Worm (Caenorhabditis elegans) whole organism, young adult: Measurements from ENCODE around the gene C36B7.1.

Experiments used
- B0261.1 ChIP-seq: sonication (generic microtip); optimal IDR thresholded peaks from 2 replicates; lab custom pipeline; 2016; ENCODE audit warnings: mild to moderate bottlenecking, missing genetic modification characterization, moderate library complexity, missing compliant biosample characterization
- F10E7.11 ChIP-seq: sonication (generic microtip); optimal IDR thresholded peaks from 2 replicates; lab custom pipeline; 2017; ENCODE audit warnings: mild to moderate bottlenecking, missing genetic modification characterization, moderate library complexity, missing compliant biosample characterization
- F22D6.2 ChIP-seq: sonication (generic microtip); optimal IDR thresholded peaks from 2 replicates; lab custom pipeline; 2016; ENCODE audit warnings: mild to moderate bottlenecking, missing genetic modification characterization, missing compliant biosample characterization
- F23B12.7 ChIP-seq: sonication (generic microtip); optimal IDR thresholded peaks from 2 replicates; lab custom pipeline; 2017; ENCODE audit warnings: missing genetic modification characterization, mild to moderate bottlenecking, missing compliant biosample characterization, antibody characterized with exemption, moderate library complexity; ENCODE audit not compliant: insufficient read depth
- F52B5.7 ChIP-seq: sonication (generic microtip); optimal IDR thresholded peaks from 2 replicates; lab custom pipeline; 2016; ENCODE audit warnings: mild to moderate bottlenecking, missing genetic modification characterization, missing compliant biosample characterization
- F57A8.1 ChIP-seq: fragments of 200-800 bp; sonication (Bioruptor generic); optimal IDR thresholded peaks from 2 replicates; lab custom pipeline; 2018; ENCODE audit warnings: mild to moderate bottlenecking, missing genetic modification characterization, moderate library complexity, missing compliant biosample characterization
- F57C9.4 ChIP-seq: sonication (generic microtip); optimal IDR thresholded peaks from 2 replicates; lab custom pipeline; 2017; ENCODE audit warnings: mild to moderate bottlenecking, missing genetic modification characterization, missing compliant biosample characterization
- T07F8.4 ChIP-seq: sonication (generic microtip); optimal IDR thresholded peaks from 2 replicates; lab custom pipeline; 2016; ENCODE audit warnings: mild to moderate bottlenecking, missing genetic modification characterization, moderate library complexity, missing compliant biosample characterization
- T26A5.8 ChIP-seq: sonication (generic microtip); optimal IDR thresholded peaks from 2 replicates; lab custom pipeline; 2016; ENCODE audit warnings: missing genetic modification characterization, missing compliant biosample characterization
- Y53F4B.3 ChIP-seq: fragments of 200-800 bp; sonication (Bioruptor generic); IDR thresholded peaks from 2 replicates; pipeline ENCODE4 v1.3.6; 2022; ENCODE audit warnings: missing genetic modification reagents, missing genetic modification characterization, missing compliant biosample characterization
- Y53G8AR.9 ChIP-seq: fragments of 200-800 bp; sonication (Bioruptor generic); conservative IDR thresholded peaks from 2 replicates; pipeline ENCODE4 v1.3.6; 2022; ENCODE audit warnings: missing genetic modification reagents, missing genetic modification characterization, missing compliant biosample characterization
- Y56A3A.18 ChIP-seq: fragments of 200-800 bp; sonication (Bioruptor generic); IDR thresholded peaks from 2 replicates; pipeline ENCODE4 v1.3.6; 2022; ENCODE audit warnings: missing genetic modification reagents, missing genetic modification characterization, missing compliant biosample characterization
- akir-1 ChIP-seq: fragments of 200-800 bp; sonication (Bioruptor generic); optimal IDR thresholded peaks from 2 replicates; lab custom pipeline; 2018; ENCODE audit warnings: mild to moderate bottlenecking, missing genetic modification characterization, moderate library complexity, missing compliant biosample characterization
- aptf-2 ChIP-seq: fragments of 200-800 bp; sonication (Bioruptor generic); conservative IDR thresholded peaks from 2 replicates; pipeline ENCODE4 v1.3.6; 2022; ENCODE audit warnings: missing genetic modification reagents, missing genetic modification characterization, missing compliant biosample characterization
- bed-1 ChIP-seq: fragments of 200-800 bp; sonication (Bioruptor generic); IDR thresholded peaks from 2 replicates; pipeline ENCODE4 v1.3.6; 2022; ENCODE audit warnings: missing genetic modification reagents, missing genetic modification characterization, missing compliant biosample characterization
- ceh-40 ChIP-seq: fragments of 200-800 bp; sonication (Bioruptor generic); IDR thresholded peaks from 2 replicates; pipeline ENCODE4 v1.3.6; 2022; ENCODE audit warnings: missing genetic modification characterization, missing compliant biosample characterization
- ceh-58 ChIP-seq: fragments of 200-800 bp; sonication (Bioruptor generic); IDR thresholded peaks from 2 replicates; pipeline ENCODE4 v1.3.6; 2022; ENCODE audit warnings: missing genetic modification characterization, missing compliant biosample characterization
- ceh-79 ChIP-seq: sonication (generic microtip); optimal IDR thresholded peaks from 2 replicates; lab custom pipeline; 2017; ENCODE audit warnings: mild to moderate bottlenecking, missing genetic modification characterization, missing compliant biosample characterization
- chd-7 ChIP-seq: sonication (generic microtip); optimal IDR thresholded peaks from 2 replicates; lab custom pipeline; 2016; ENCODE audit warnings: mild to moderate bottlenecking, missing genetic modification characterization, moderate library complexity, missing compliant biosample characterization
- die-1 ChIP-seq: sonication (generic microtip); optimal IDR thresholded peaks from 2 replicates; lab custom pipeline; 2016; ENCODE audit warnings: missing genotype, mild to moderate bottlenecking, missing genetic modification characterization, missing compliant biosample characterization
- ekl-4 ChIP-seq: fragments of 200-800 bp; sonication (Bioruptor generic); IDR thresholded peaks from 2 replicates; pipeline ENCODE4 v1.3.6; 2022; ENCODE audit warnings: missing genetic modification reagents, missing genetic modification characterization, missing compliant biosample characterization
- ets-4 ChIP-seq: fragments of 200-800 bp; sonication (Bioruptor generic); optimal IDR thresholded peaks from 2 replicates; lab custom pipeline; 2018; ENCODE audit warnings: mild to moderate bottlenecking, missing genetic modification characterization, missing compliant biosample characterization
- gei-17 ChIP-seq: fragments of 200-800 bp; sonication (Bioruptor generic); optimal IDR thresholded peaks from 2 replicates; lab custom pipeline; 2018; ENCODE audit warnings: mild to moderate bottlenecking, missing genetic modification characterization, missing compliant biosample characterization
- hlh-26 ChIP-seq: fragments of 200-800 bp; sonication (Bioruptor generic); conservative IDR thresholded peaks from 2 replicates; pipeline ENCODE4 v1.3.6; 2022; ENCODE audit warnings: missing genetic modification reagents, missing genetic modification characterization, missing compliant biosample characterization
- hrde-1 ChIP-seq: sonication (generic microtip); optimal IDR thresholded peaks from 2 replicates; lab custom pipeline; 2016; ENCODE audit warnings: missing genetic modification characterization, mild to moderate bottlenecking, missing compliant biosample characterization, moderate library complexity, missing genotype, missing genetic modification reagents, borderline replicate concordance
- let-526 ChIP-seq: fragments of 200-800 bp; sonication (Bioruptor generic); IDR thresholded peaks from 2 replicates; pipeline ENCODE4 v1.3.6; 2022; ENCODE audit warnings: missing genetic modification reagents, missing genetic modification characterization, missing compliant biosample characterization
- let-607 ChIP-seq, 2 experiments: fragments of 200-800 bp in 1 of 2; sonication (Bioruptor generic) in 1 of 2; sonication (generic microtip) in 1 of 2; optimal IDR thresholded peaks; 2 replicates each; lab custom pipeline; 2016 to 2018; ENCODE audit warnings: mild to moderate bottlenecking in 2 of 2, missing compliant biosample characterization in 2 of 2, missing genetic modification characterization in 2 of 2, moderate library complexity in 2 of 2, missing genotype in 1 of 2
- lin-54 ChIP-seq: fragments of 200-800 bp; sonication (Bioruptor generic); optimal IDR thresholded peaks from 2 replicates; lab custom pipeline; 2018; ENCODE audit warnings: mild to moderate bottlenecking, missing genetic modification characterization, missing compliant biosample characterization
- madf-6 ChIP-seq: fragments of 200-800 bp; sonication (Bioruptor generic); IDR thresholded peaks from 2 replicates; pipeline ENCODE4 v1.3.6; 2022; ENCODE audit warnings: missing genetic modification reagents, missing genetic modification characterization, missing compliant biosample characterization
- nfya-2 ChIP-seq: fragments of 200-800 bp; sonication (Bioruptor generic); IDR thresholded peaks from 2 replicates; pipeline ENCODE4 v1.3.6; 2022; ENCODE audit warnings: missing genetic modification reagents, missing genetic modification characterization, missing compliant biosample characterization
- rec-8 ChIP-seq, 2 experiments: sonication (generic microtip); optimal IDR thresholded peaks; 2 replicates each; lab custom pipeline; 2016; ENCODE audit warnings: mild to moderate bottlenecking in 2 of 2, missing genetic modification characterization in 2 of 2, missing genetic modification reagents in 2 of 2, missing genotype in 2 of 2, missing biosample characterization in 1 of 2, missing compliant biosample characterization in 1 of 2, moderate library complexity in 1 of 2
- rpc-1 ChIP-seq, 2 experiments: fragments of 150-350 bp in 1 of 2; sonication (generic microtip) in 1 of 2; optimal IDR thresholded peaks; 2 replicates each; lab custom pipeline; 2014 to 2018; ENCODE audit warnings: missing biosample characterization in 1 of 2, missing genetic modification characterization in 1 of 2, missing genetic modification reagents in 1 of 2, missing genotype in 1 of 2
- sdz-38 ChIP-seq: sonication (generic microtip); optimal IDR thresholded peaks from 2 replicates; lab custom pipeline; 2016; ENCODE audit warnings: missing genotype, missing genetic modification characterization, missing compliant biosample characterization
- snpc-1.1 ChIP-seq: sonication (generic microtip); optimal IDR thresholded peaks from 2 replicates; lab custom pipeline; 2017; ENCODE audit warnings: missing genetic modification characterization, mild to moderate bottlenecking, missing compliant biosample characterization, antibody characterized with exemption, moderate library complexity, missing genotype, missing genetic modification reagents; ENCODE audit not compliant: insufficient read depth
- snpc-3.4 ChIP-seq: sonication (generic microtip); optimal IDR thresholded peaks from 2 replicates; lab custom pipeline; 2017; ENCODE audit warnings: missing genetic modification characterization, mild to moderate bottlenecking, missing compliant biosample characterization, antibody characterized with exemption, moderate library complexity, missing genotype, missing genetic modification reagents
- snpc-4 ChIP-seq, 5 experiments: fragments of 150-350 bp in 1 of 5; sonication (generic microtip) in 4 of 5; optimal IDR thresholded peaks; 2 replicates each; lab custom pipeline; 2014 to 2018; ENCODE audit warnings: missing genetic modification characterization in 5 of 5, missing biosample characterization in 3 of 5, antibody characterized with exemption in 2 of 5, mild to moderate bottlenecking in 2 of 5, missing compliant biosample characterization in 2 of 5, missing genotype in 2 of 5, moderate library complexity in 2 of 5, missing genetic modification reagents in 1 of 5
- somi-1 ChIP-seq: fragments of 200-800 bp; sonication (Bioruptor generic); optimal IDR thresholded peaks from 2 replicates; lab custom pipeline; 2018; ENCODE audit warnings: mild to moderate bottlenecking, missing genetic modification characterization, missing compliant biosample characterization
- sptf-2 ChIP-seq: fragments of 200-800 bp; sonication (Bioruptor generic); optimal IDR thresholded peaks from 2 replicates; lab custom pipeline; 2018; ENCODE audit warnings: mild to moderate bottlenecking, missing genetic modification characterization, missing compliant biosample characterization
- tbp1 ChIP-seq: fragments of 200-800 bp; sonication (Bioruptor generic); optimal IDR thresholded peaks from 2 replicates; lab custom pipeline; 2018; ENCODE audit warnings: mild to moderate bottlenecking, missing genetic modification characterization, missing compliant biosample characterization
- tbx-9 ChIP-seq: sonication (generic microtip); optimal IDR thresholded peaks from 2 replicates; lab custom pipeline; 2016; ENCODE audit warnings: borderline replicate concordance, missing genetic modification characterization, inconsistent platforms, missing compliant biosample characterization
- xnd-1 ChIP-seq: sonication (generic microtip); optimal IDR thresholded peaks from 2 replicates; lab custom pipeline; 2016; ENCODE audit warnings: missing genotype, missing genetic modification reagents, missing genetic modification characterization, missing compliant biosample characterization
- ztf-18 ChIP-seq: sonication (generic microtip); optimal IDR thresholded peaks from 2 replicates; lab custom pipeline; 2016; ENCODE audit warnings: missing genotype, mild to moderate bottlenecking, missing genetic modification characterization, missing compliant biosample characterization
- ztf-25 ChIP-seq: fragments of 200-800 bp; sonication (Bioruptor generic); IDR thresholded peaks from 2 replicates; pipeline ENCODE4 v1.3.6; 2022; ENCODE audit warnings: missing genetic modification reagents, missing genetic modification characterization, missing compliant biosample characterization
- ztf-26 ChIP-seq: sonication (generic microtip); optimal IDR thresholded peaks from 2 replicates; lab custom pipeline; 2017; ENCODE audit warnings: missing genetic modification characterization, missing compliant biosample characterization
- ztf-28 ChIP-seq: fragments of 200-800 bp; sonication (Bioruptor generic); IDR thresholded peaks from 2 replicates; pipeline ENCODE4 v1.3.6; 2022; ENCODE audit warnings: missing genetic modification reagents, missing genetic modification characterization, missing compliant biosample characterization
- ztf-3 ChIP-seq: fragments of 200-800 bp; sonication (Bioruptor generic); optimal IDR thresholded peaks from 2 replicates; lab custom pipeline; 2018; ENCODE audit warnings: mild to moderate bottlenecking, missing genetic modification characterization, missing compliant biosample characterization
- ztf-6 ChIP-seq: fragments of 200-800 bp; sonication (Bioruptor generic); IDR thresholded peaks from 2 replicates; pipeline ENCODE4 v1.3.6; 2022; ENCODE audit warnings: missing genetic modification reagents, missing genetic modification characterization, missing compliant biosample characterization

C36B7.1 gene

ce11 chrX:7068400-7068799, 44.3 kb upstream of the C36B7.1 start, which contains the start of gene pdi-6:
pdi-6 (minus strand) TSS chrX:7068563.
- TF ChIP-seq F22D6.2 (tag; lab: Kevin White, UChicago) (peak; percentile 38), F23B12.7 (tag; lab: Kevin White, UChicago) (peak; percentile 14), let-607 (tag; optimal IDR thresholded peaks at IDR 0.05; lab: Kevin White, UChicago) (peak; percentile 95), bed-1 (no peak), B0261.1 (tag; lab: Kevin White, UChicago) (peak; percentile 14), F57C9.4 (tag; lab: Kevin White, UChicago) (no peak), ztf-25 (no peak), let-526 (GFP tag; lab: Robert Waterston, UW) (peak; percentile 86), die-1 (tag; lab: Kevin White, UChicago) (no peak), hrde-1 (no peak), hlh-26 (GFP tag; lab: Robert Waterston, UW) (no peak), F57A8.1 (no peak), ztf-18 (tag; lab: Kevin White, UChicago) (peak; percentile 65), lin-54 (GFP tag; lab: Kevin White, UChicago) (peak; percentile 43), akir-1 (GFP tag; lab: Kevin White, UChicago) (peak; percentile 30), snpc-4 (GFP tag; optimal IDR thresholded peaks at IDR 0.05; lab: Kevin White, UChicago) (no peak), snpc-4 (tag; optimal IDR thresholded peaks at IDR 0.05; lab: Kevin White, UChicago) (peak in 1 of 4 experiments; percentile 64), rpc-1 (optimal IDR thresholded peaks at IDR 0.05; lab: Kevin White, UChicago) (no peak), rpc-1 (tag; optimal IDR thresholded peaks at IDR 0.05; lab: Kevin White, UChicago) (no peak), Y56A3A.18 (GFP tag; lab: Robert Waterston, UW) (peak; percentile 53; the same call in 1 of the 2 replicates), nfya-2 (GFP tag; lab: Robert Waterston, UW) (peak; percentile 94), Y53F4B.3 (GFP tag; lab: Robert Waterston, UW) (no peak), snpc-3.4 (no peak), rec-8 (tag; optimal IDR thresholded peaks at IDR 0.05; lab: Kevin White, UChicago) (no peak), ceh-40 (GFP tag; lab: Robert Waterston, UW) (no peak), ztf-6 (GFP tag; lab: Robert Waterston, UW) (peak; percentile 25; the same call in 1 of the 2 replicates), ztf-28 (GFP tag; lab: Robert Waterston, UW) (0 out of 2 replicates have a peak, but pooled peaks have one; percentile 52), ztf-3 (no peak), xnd-1 (tag; lab: Kevin White, UChicago) (no peak), tbx-9 (tag; lab: Kevin White, UChicago) (no peak), T07F8.4 (tag; lab: Kevin White, UChicago) (no peak), gei-17 (peak; percentile 63), T26A5.8 (tag; lab: Kevin White, UChicago) (no peak), madf-6 (GFP tag; lab: Robert Waterston, UW) (no peak), ceh-79 (tag; lab: Kevin White, UChicago) (no peak), ets-4 (GFP tag; lab: Kevin White, UChicago) (peak; percentile 87), snpc-1.1 (tag; lab: Kevin White, UChicago) (no peak), ceh-58 (GFP tag; lab: Robert Waterston, UW) (no peak), ekl-4 (GFP tag; lab: Robert Waterston, UW) (peak; percentile 20; the same call in 1 of the 2 replicates), aptf-2 (GFP tag; lab: Robert Waterston, UW) (no peak), F52B5.7 (tag; lab: Kevin White, UChicago) (no peak), ztf-26 (tag; lab: Kevin White, UChicago) (no peak), sptf-2 (GFP tag; lab: Kevin White, UChicago) (peak; percentile 43), somi-1 (peak; percentile 50), chd-7 (tag; lab: Kevin White, UChicago) (peak; percentile 23), tbp1 (GFP tag; lab: Kevin White, UChicago) (no peak), F10E7.11 (tag; lab: Kevin White, UChicago) (no peak), Y53G8AR.9 (GFP tag; lab: Robert Waterston, UW) (peak; percentile 71), sdz-38 (tag; lab: Kevin White, UChicago) (no peak)
